Worm (Caenorhabditis elegans): ENCODE data around the gene T08D2.5.

DNA sequence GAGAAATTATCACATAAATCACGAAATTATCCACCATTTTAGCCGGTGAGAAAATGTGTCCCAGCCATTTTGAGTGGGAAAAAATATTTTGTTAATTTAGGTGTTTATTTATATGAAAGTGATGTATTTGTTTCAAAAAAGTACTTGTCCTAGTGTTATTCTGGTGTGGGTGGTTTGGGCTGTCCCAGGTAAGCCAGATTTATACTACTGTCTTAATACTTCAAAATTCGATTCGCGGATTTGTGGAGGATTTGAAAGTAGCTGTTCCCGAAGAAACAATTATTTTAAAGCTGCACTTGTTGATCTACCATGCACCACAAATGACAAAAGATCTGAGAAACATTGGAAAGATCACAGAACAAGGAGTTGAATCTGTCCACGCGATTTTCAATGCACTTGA is 29.4 kb upstream of the T08D2.5 start, which contains the start of gene Y73B3A.11:
- TF ChIP-seq nhr-23 (tag; optimal IDR thresholded peaks at IDR 0.05) (no peak), nhr-237 (tag; optimal IDR thresholded peaks at IDR 0.05) (no peak), ZK546.5 (tag; optimal IDR thresholded peaks at IDR 0.05) (no peak)
